Fruit fly (Drosophila melanogaster) whole organism, embryonic: Measurements from ENCODE around the gene Spt7.

Experiments used
- Ada2b ChIP-seq: fragments of 200-800 bp; sonication (Bioruptor generic); IDR thresholded peaks from 2 replicates; pipeline ENCODE4 v1.3.6; 2022; ENCODE audit warnings: missing biosample characterization, missing genetic modification characterization
- Asciz ChIP-seq: fragments of 200-800 bp; sonication (Bioruptor generic); optimal IDR thresholded peaks from 2 replicates; lab custom pipeline; 2017; ENCODE audit warnings: missing biosample characterization, mild to moderate bottlenecking, missing genetic modification characterization, missing genetic modification reagents
- Atf-2 ChIP-seq: fragments of 200-800 bp; sonication (Bioruptor generic); optimal IDR thresholded peaks from 2 replicates; lab custom pipeline; 2016; ENCODE audit warnings: missing biosample characterization, missing genetic modification characterization
- Atf3 ChIP-seq: fragments of 200-800 bp; sonication (Bioruptor generic); optimal IDR thresholded peaks from 3 replicates; lab custom pipeline; 2016; ENCODE audit warnings: missing biosample characterization, missing genetic modification characterization
- CG13123 ChIP-seq: fragments of 200-800 bp; sonication (Bioruptor generic); optimal IDR thresholded peaks from 2 replicates; lab custom pipeline; 2016; ENCODE audit warnings: missing biosample characterization, missing genetic modification characterization
- CG14667 ChIP-seq: fragments of 200-800 bp; sonication (Bioruptor generic); IDR thresholded peaks from 2 replicates; pipeline ENCODE4 v1.3.6; 2022; ENCODE audit warnings: missing biosample characterization, missing genetic modification characterization
- CG15011 ChIP-seq: fragments of 200-800 bp; sonication (Bioruptor generic); optimal IDR thresholded peaks from 3 replicates; lab custom pipeline; 2018; ENCODE audit warnings: missing biosample characterization, mild to moderate bottlenecking, missing genetic modification characterization
- CG15073 ChIP-seq: fragments of 200-800 bp; sonication (Bioruptor generic); optimal IDR thresholded peaks from 2 replicates; lab custom pipeline; 2016; ENCODE audit warnings: missing biosample characterization, missing genetic modification characterization
- CG15696 ChIP-seq: fragments of 200-800 bp; sonication (Bioruptor generic); optimal IDR thresholded peaks from 2 replicates; lab custom pipeline; 2019; ENCODE audit warnings: missing biosample characterization, mild to moderate bottlenecking, missing genetic modification characterization, moderate library complexity
- CG1647 ChIP-seq: fragments of 200-800 bp; sonication (Bioruptor generic); optimal IDR thresholded peaks from 3 replicates; lab custom pipeline; 2016; ENCODE audit warnings: missing biosample characterization, missing genetic modification characterization
- CG17385 ChIP-seq: fragments of 200-800 bp; sonication (Bioruptor generic); optimal IDR thresholded peaks from 3 replicates; lab custom pipeline; 2018; ENCODE audit warnings: missing biosample characterization, mild to moderate bottlenecking, missing genetic modification characterization
- CG3065 ChIP-seq: fragments of 200-800 bp; sonication (Bioruptor generic); optimal IDR thresholded peaks from 2 replicates; lab custom pipeline; 2016; ENCODE audit warnings: missing biosample characterization, missing genetic modification characterization
- CG31224 ChIP-seq: fragments of 200-800 bp; sonication (Bioruptor generic); IDR thresholded peaks from 2 replicates; pipeline ENCODE4 v1.3.6; 2022; ENCODE audit warnings: missing biosample characterization, missing genetic modification characterization
- CG31388 ChIP-seq: fragments of 200-800 bp; sonication (Bioruptor generic); optimal IDR thresholded peaks from 2 replicates; lab custom pipeline; 2016; ENCODE audit warnings: missing biosample characterization, missing genetic modification characterization
- CG32532 ChIP-seq: fragments of 200-800 bp; sonication (Bioruptor generic); IDR thresholded peaks from 2 replicates; pipeline ENCODE4 v1.3.6; 2022; ENCODE audit warnings: missing biosample characterization, missing genetic modification characterization
- CG32772 ChIP-seq: fragments of 200-800 bp; sonication (Bioruptor generic); IDR thresholded peaks from 2 replicates; pipeline ENCODE4 v1.3.6; 2022; ENCODE audit warnings: missing biosample characterization, missing genetic modification characterization
- CG33557 ChIP-seq: fragments of 200-800 bp; sonication (Bioruptor generic); optimal IDR thresholded peaks from 2 replicates; lab custom pipeline; 2019; ENCODE audit warnings: missing biosample characterization, mild to moderate bottlenecking, missing genetic modification characterization, moderate library complexity
- CG4424 ChIP-seq: fragments of 200-800 bp; sonication (Bioruptor generic); optimal IDR thresholded peaks from 3 replicates; lab custom pipeline; 2016; ENCODE audit warnings: missing biosample characterization, missing genetic modification characterization
- CG8089 ChIP-seq: fragments of 200-800 bp; sonication (Bioruptor generic); optimal IDR thresholded peaks from 3 replicates; lab custom pipeline; 2016; ENCODE audit warnings: missing biosample characterization, missing genetic modification characterization
- CG8765 ChIP-seq: fragments of 200-800 bp; sonication (Bioruptor generic); IDR thresholded peaks from 2 replicates; pipeline ENCODE4 v1.3.6; 2022; ENCODE audit warnings: missing biosample characterization, missing genetic modification characterization
- CHES-1-like ChIP-seq: fragments of 200-800 bp; sonication (Bioruptor generic); optimal IDR thresholded peaks from 2 replicates; lab custom pipeline; 2016; ENCODE audit warnings: missing biosample characterization, missing genetic modification characterization
- Dad ChIP-seq: fragments of 200-800 bp; sonication (Bioruptor generic); optimal IDR thresholded peaks from 3 replicates; lab custom pipeline; 2016; ENCODE audit warnings: missing biosample characterization, missing genetic modification characterization
- Dip2 ChIP-seq: fragments of 200-800 bp; sonication (Bioruptor generic); IDR thresholded peaks from 2 replicates; pipeline ENCODE4 v1.3.6; 2022; ENCODE audit warnings: missing biosample characterization, missing genetic modification characterization
- Gsc ChIP-seq: fragments of 200-800 bp; sonication (Bioruptor generic); IDR thresholded peaks from 2 replicates; pipeline ENCODE4 v1.3.6; 2022; ENCODE audit warnings: missing biosample characterization, missing genetic modification characterization
- HLHmδ ChIP-seq: fragments of 200-800 bp; sonication (Bioruptor generic); optimal IDR thresholded peaks from 2 replicates; lab custom pipeline; 2018; ENCODE audit warnings: missing biosample characterization, mild to moderate bottlenecking, missing genetic modification characterization, moderate library complexity
- HmgZ ChIP-seq: fragments of 200-800 bp; sonication (Bioruptor generic); optimal IDR thresholded peaks from 2 replicates; lab custom pipeline; 2018; ENCODE audit warnings: missing biosample characterization, mild to moderate bottlenecking, missing genetic modification characterization
- Mes4 ChIP-seq: fragments of 200-800 bp; sonication (Bioruptor generic); optimal IDR thresholded peaks from 2 replicates; lab custom pipeline; 2016; ENCODE audit warnings: missing biosample characterization, missing genetic modification characterization
- NC2β ChIP-seq: fragments of 200-800 bp; sonication (Bioruptor generic); optimal IDR thresholded peaks from 2 replicates; lab custom pipeline; 2016; ENCODE audit warnings: missing biosample characterization, missing genetic modification characterization
- Pdp1 ChIP-seq, 2 experiments: fragments of 200-800 bp; sonication (Bioruptor generic); optimal IDR thresholded peaks; 3 replicates each; lab custom pipeline; 2016; ENCODE audit warnings: missing biosample characterization in 2 of 2, missing genetic modification characterization in 2 of 2, mild to moderate bottlenecking in 1 of 2, moderate library complexity in 1 of 2
- Poxn ChIP-seq: fragments of 200-800 bp; sonication (Bioruptor generic); IDR thresholded peaks from 2 replicates; pipeline ENCODE4 v1.3.6; 2022; ENCODE audit warnings: missing biosample characterization, missing genetic modification characterization
- Scr ChIP-seq: fragments of 200-800 bp; sonication (Bioruptor generic); IDR thresholded peaks from 2 replicates; pipeline ENCODE4 v1.3.6; 2022; ENCODE audit warnings: missing biosample characterization, missing genetic modification characterization; ENCODE audit not compliant: partially characterized antibody
- Sry-δ ChIP-seq: fragments of 200-800 bp; sonication (Bioruptor generic); optimal IDR thresholded peaks from 2 replicates; lab custom pipeline; 2016; ENCODE audit warnings: missing biosample characterization, missing genetic modification characterization
- Ssrp ChIP-seq: fragments of 200-800 bp; sonication (Bioruptor generic); optimal IDR thresholded peaks from 2 replicates; lab custom pipeline; 2018; ENCODE audit warnings: missing biosample characterization, mild to moderate bottlenecking, missing genetic modification characterization, moderate library complexity
- Usf ChIP-seq: fragments of 200-800 bp; sonication (Bioruptor generic); optimal IDR thresholded peaks from 2 replicates; lab custom pipeline; 2017; ENCODE audit warnings: missing genotype, missing biosample characterization, missing genetic modification characterization
- ato ChIP-seq: fragments of 200-800 bp; sonication (Bioruptor generic); IDR thresholded peaks from 2 replicates; pipeline ENCODE4 v1.3.6; 2022; ENCODE audit warnings: missing biosample characterization, missing genetic modification characterization; ENCODE audit not compliant: partially characterized antibody
- chm ChIP-seq: fragments of 200-800 bp; sonication (Bioruptor generic); IDR thresholded peaks from 2 replicates; pipeline ENCODE4 v1.3.6; 2022; ENCODE audit warnings: missing biosample characterization, missing genetic modification characterization
- crp ChIP-seq, 2 experiments: fragments of 200-800 bp; sonication (Bioruptor generic); optimal IDR thresholded peaks; 2 replicates in 1 of 2; 3 replicates in 1 of 2; lab custom pipeline; 2017; ENCODE audit warnings: missing biosample characterization in 2 of 2, missing genetic modification characterization in 2 of 2, mild to moderate bottlenecking in 1 of 2, moderate library complexity in 1 of 2
- cwo ChIP-seq: fragments of 200-800 bp; sonication (Bioruptor generic); optimal IDR thresholded peaks from 3 replicates; lab custom pipeline; 2017; ENCODE audit warnings: missing biosample characterization, missing genetic modification characterization, mild to moderate bottlenecking, moderate library complexity, missing genetic modification reagents
- dati ChIP-seq: fragments of 200-800 bp; sonication (Bioruptor generic); IDR thresholded peaks from 2 replicates; pipeline ENCODE4 v1.3.6; 2022; ENCODE audit warnings: missing biosample characterization, missing genetic modification characterization
- dm ChIP-seq: fragments of 200-800 bp; sonication (Bioruptor generic); optimal IDR thresholded peaks from 3 replicates; lab custom pipeline; 2016; ENCODE audit warnings: missing biosample characterization, missing genetic modification characterization
- ems ChIP-seq: fragments of 200-800 bp; sonication (Bioruptor generic); optimal IDR thresholded peaks from 3 replicates; lab custom pipeline; 2016; ENCODE audit warnings: missing biosample characterization, missing genetic modification characterization
- fd96Cb ChIP-seq: fragments of 200-800 bp; sonication (Bioruptor generic); optimal IDR thresholded peaks from 2 replicates; lab custom pipeline; 2018; ENCODE audit warnings: missing biosample characterization, mild to moderate bottlenecking, missing genetic modification characterization, moderate library complexity
- gsb ChIP-seq: fragments of 200-800 bp; sonication (Bioruptor generic); IDR thresholded peaks from 2 replicates; pipeline ENCODE4 v1.3.6; 2022; ENCODE audit warnings: missing biosample characterization, missing genetic modification characterization
- gsb-n ChIP-seq: fragments of 200-800 bp; sonication (Bioruptor generic); optimal IDR thresholded peaks from 3 replicates; lab custom pipeline; 2018; ENCODE audit warnings: missing biosample characterization, mild to moderate bottlenecking, missing genetic modification characterization
- klu ChIP-seq: fragments of 200-800 bp; sonication (Bioruptor generic); IDR thresholded peaks from 2 replicates; pipeline ENCODE4 v1.3.6; 2022; ENCODE audit warnings: missing biosample characterization, missing genetic modification characterization
- luna ChIP-seq: fragments of 200-800 bp; sonication (Bioruptor generic); optimal IDR thresholded peaks from 2 replicates; lab custom pipeline; 2016; ENCODE audit warnings: missing biosample characterization, missing genetic modification characterization
- maf-S ChIP-seq: fragments of 200-800 bp; sonication (Bioruptor generic); optimal IDR thresholded peaks from 2 replicates; lab custom pipeline; 2016; ENCODE audit warnings: missing biosample characterization, missing genetic modification characterization
- row ChIP-seq: fragments of 200-800 bp; sonication (Bioruptor generic); IDR thresholded peaks from 3 replicates; pipeline ENCODE4 v1.3.6; 2022; ENCODE audit warnings: missing biosample characterization, missing genetic modification characterization
- tx ChIP-seq: fragments of 200-800 bp; sonication (Bioruptor generic); optimal IDR thresholded peaks from 2 replicates; lab custom pipeline; 2016; ENCODE audit warnings: missing biosample characterization, missing genetic modification characterization
- zf30C ChIP-seq: fragments of 200-800 bp; sonication (Bioruptor generic); optimal IDR thresholded peaks from 3 replicates; lab custom pipeline; 2018; ENCODE audit warnings: missing biosample characterization, mild to moderate bottlenecking, missing genetic modification characterization

Gene Spt7

DNA sequence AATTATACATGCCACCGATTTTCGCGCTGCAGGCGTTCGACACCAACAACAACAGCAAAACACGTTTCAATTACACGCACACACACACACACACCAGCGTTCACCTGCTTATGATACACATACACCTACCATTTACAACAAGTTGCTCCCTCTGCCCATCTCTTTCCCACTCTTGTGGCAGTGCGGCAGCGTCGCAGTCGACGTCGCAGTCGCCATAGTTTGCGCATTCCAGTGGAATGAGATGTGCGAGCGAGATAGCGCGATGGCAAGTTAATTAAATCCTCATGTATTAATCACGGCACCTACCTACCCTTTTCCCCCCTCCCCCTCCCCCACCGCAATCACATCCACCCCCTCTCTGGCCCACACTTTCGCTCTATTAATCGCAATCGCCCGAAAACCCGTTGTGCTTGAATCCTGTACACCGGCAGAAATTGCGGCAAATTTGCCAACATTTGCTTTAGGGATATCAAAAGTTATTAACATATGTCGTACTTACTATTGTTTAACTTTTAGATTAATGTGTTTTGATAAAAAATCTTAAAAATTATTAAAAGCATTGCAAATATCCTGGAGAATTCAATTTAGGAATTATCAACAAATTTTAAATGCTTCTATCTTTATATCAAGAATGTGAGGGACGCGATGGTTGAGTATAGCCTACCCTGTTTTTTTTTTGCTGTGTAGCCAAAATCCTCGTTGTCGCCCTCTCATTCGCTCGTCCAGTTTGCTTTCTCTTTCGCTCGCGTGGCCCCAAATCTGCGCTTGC is 47.7 kb upstream of the Spt7 start (continued):
- TF ChIP-seq Pdp1 (GFP tag; optimal IDR thresholded peaks at IDR 0.05; lab: Kevin White, UChicago): peak in 1 of 2 experiments; percentile 18
- no peak for TF ChIP-seq CG32532
- TF ChIP-seq Scr (GFP tag; lab: Robert Waterston, UW): no peak
- TF ChIP-seq maf-S (GFP tag; lab: Kevin White, UChicago): no peak
- TF ChIP-seq Ssrp: peak; percentile 42
- TF ChIP-seq ato (GFP tag; lab: Robert Waterston, UW): no peak
- peak; percentile 23 for TF ChIP-seq CG15011 (GFP tag; lab: Kevin White, UChicago)
- no peak for TF ChIP-seq chm
- no peak for TF ChIP-seq CG32772 (GFP tag; lab: Robert Waterston, UW)
- TF ChIP-seq CG4424: peak; percentile 33
- peak; percentile 40 for TF ChIP-seq CG17385 (GFP tag; lab: Kevin White, UChicago)
- no peak for TF ChIP-seq Gsc
- no peak for TF ChIP-seq dm (GFP tag; lab: Kevin White, UChicago)
- TF ChIP-seq Atf3 (GFP tag; lab: Kevin White, UChicago): no peak
- no peak for TF ChIP-seq tx (GFP tag; lab: Kevin White, UChicago)
- TF ChIP-seq klu (GFP tag; lab: Robert Waterston, UW): 0 out of 2 replicates have a peak, but pooled peaks have one; percentile 24
- no peak for TF ChIP-seq Sry-δ (GFP tag; lab: Kevin White, UChicago)
- no peak for TF ChIP-seq CG33557 (GFP tag; lab: Kevin White, UChicago)
- TF ChIP-seq Atf-2 (GFP tag; lab: Kevin White, UChicago): no peak
- TF ChIP-seq CG31224 (GFP tag; lab: Robert Waterston, UW): no peak
- peak; percentile 48 for TF ChIP-seq row (GFP tag; lab: Robert Waterston, UW)
- no peak for TF ChIP-seq NC2β (GFP tag; lab: Kevin White, UChicago)
- no peak for TF ChIP-seq Mes4 (GFP tag; lab: Kevin White, UChicago)
- peak; percentile 51 for TF ChIP-seq zf30C (GFP tag; lab: Kevin White, UChicago)
- no peak for TF ChIP-seq CG31388 (GFP tag; lab: Kevin White, UChicago)
- no peak for TF ChIP-seq CG13123
- no peak for TF ChIP-seq dati (GFP tag; lab: Robert Waterston, UW)
- TF ChIP-seq CG8089 (GFP tag; lab: Kevin White, UChicago): no peak
- 0 out of 2 replicates have a peak, but pooled peaks have one; percentile 20 for TF ChIP-seq CG14667
- no peak for TF ChIP-seq CG8765
- TF ChIP-seq HLHmδ (GFP tag; lab: Kevin White, UChicago): no peak
- TF ChIP-seq Poxn: no peak
- TF ChIP-seq Dad (GFP tag; lab: Kevin White, UChicago): no peak
- peak; percentile 40 for TF ChIP-seq cwo (GFP tag; lab: Kevin White, UChicago)
- TF ChIP-seq HmgZ (tag; lab: Kevin White, UChicago): no peak
- TF ChIP-seq CG3065 (GFP tag; lab: Kevin White, UChicago): no peak
- no peak for TF ChIP-seq CG1647 (GFP tag; lab: Kevin White, UChicago)
- peak; percentile 40 for TF ChIP-seq fd96Cb (tag; lab: Kevin White, UChicago)
- no peak for TF ChIP-seq CHES-1-like
- TF ChIP-seq Asciz (GFP tag; lab: Kevin White, UChicago): no peak
- no peak for TF ChIP-seq ems (GFP tag; lab: Kevin White, UChicago)
- no peak for TF ChIP-seq gsb (GFP tag; lab: Robert Waterston, UW)
- TF ChIP-seq CG15696 (tag; lab: Kevin White, UChicago): peak; percentile 24
- TF ChIP-seq crp (GFP tag; optimal IDR thresholded peaks at IDR 0.05; lab: Kevin White, UChicago): no peak
- no peak for TF ChIP-seq gsb-n
- peak; percentile 21; the same call in 1 of the 2 replicates for TF ChIP-seq Ada2b (GFP tag; lab: Robert Waterston, UW)
- no peak for TF ChIP-seq CG15073 (GFP tag; lab: Kevin White, UChicago)
- no peak for TF ChIP-seq Dip2 (GFP tag; lab: Robert Waterston, UW)
- TF ChIP-seq luna: no peak
- peak; percentile 13 for TF ChIP-seq Usf
